Fruit fly (Drosophila melanogaster) whole organism, embryonic: Measurements from ENCODE around the gene CG7430.
A peak's percentile ranks its signal among the peaks of the same experiment; 100 is the strongest.

ENCODE experiments used
- Awh ChIP-seq: fragments of 200-800 bp; sonication (Bioruptor generic); IDR thresholded peaks from 2 replicates; pipeline ENCODE4, ENCODE4 v1.3.6; 2022; ENCODE audit warnings: missing biosample characterization, missing genetic modification characterization
- CG10431 ChIP-seq: fragments of 200-800 bp; sonication (Bioruptor generic); optimal IDR thresholded peaks from 3 replicates; lab custom pipeline; 2018; ENCODE audit warnings: missing biosample characterization, mild to moderate bottlenecking, missing genetic modification characterization
- CG11456 ChIP-seq: fragments of 200-800 bp; sonication (Bioruptor generic); IDR thresholded peaks from 3 replicates; pipeline ENCODE4 v1.3.6; 2022; ENCODE audit warnings: missing biosample characterization, missing genetic modification characterization
- CG12744 ChIP-seq: fragments of 200-800 bp; sonication (Bioruptor generic); optimal IDR thresholded peaks from 2 replicates; lab custom pipeline; 2016; ENCODE audit warnings: missing biosample characterization, missing genetic modification characterization
- CG17385 ChIP-seq: fragments of 200-800 bp; sonication (Bioruptor generic); optimal IDR thresholded peaks from 3 replicates; lab custom pipeline; 2018; ENCODE audit warnings: missing biosample characterization, mild to moderate bottlenecking, missing genetic modification characterization
- CG17568 ChIP-seq: fragments of 200-800 bp; sonication (Bioruptor generic); optimal IDR thresholded peaks from 2 replicates; lab custom pipeline; 2018; ENCODE audit warnings: missing biosample characterization, mild to moderate bottlenecking, missing genetic modification characterization, moderate library complexity
- CG17612 ChIP-seq: fragments of 200-800 bp; sonication (Bioruptor generic); IDR thresholded peaks from 2 replicates; pipeline ENCODE4 v1.3.6; 2022; ENCODE audit warnings: missing biosample characterization, missing genetic modification characterization
- CG1792 ChIP-seq: fragments of 200-800 bp; sonication (Bioruptor generic); optimal IDR thresholded peaks from 2 replicates; lab custom pipeline; 2016; ENCODE audit warnings: missing biosample characterization, missing genetic modification characterization
- CG18599 ChIP-seq: fragments of 200-800 bp; sonication (Bioruptor generic); optimal IDR thresholded peaks from 3 replicates; lab custom pipeline; 2017; ENCODE audit warnings: missing biosample characterization, missing genetic modification characterization, mild to moderate bottlenecking, moderate library complexity, missing genetic modification reagents
- CG2199 ChIP-seq: fragments of 200-800 bp; sonication (Bioruptor generic); IDR thresholded peaks from 3 replicates; pipeline ENCODE4 v1.3.6; 2022; ENCODE audit warnings: missing biosample characterization, missing genetic modification characterization
- CG31365 ChIP-seq: fragments of 200-800 bp; sonication (Bioruptor generic); optimal IDR thresholded peaks from 2 replicates; lab custom pipeline; 2018; ENCODE audit warnings: missing biosample characterization, mild to moderate bottlenecking, missing genetic modification characterization
- CG31441 ChIP-seq: fragments of 200-800 bp; sonication (Bioruptor generic); IDR thresholded peaks from 2 replicates; pipeline ENCODE4 v1.3.6; 2022; ENCODE audit warnings: missing biosample characterization, missing genetic modification characterization
- CG3847 ChIP-seq: fragments of 200-800 bp; sonication (Bioruptor generic); IDR thresholded peaks from 2 replicates; pipeline ENCODE4 v1.3.6; 2022; ENCODE audit warnings: missing biosample characterization, missing genetic modification characterization
- CG6791 ChIP-seq: fragments of 200-800 bp; sonication (Bioruptor generic); IDR thresholded peaks from 3 replicates; pipeline ENCODE4 v1.3.6; 2022; ENCODE audit warnings: missing biosample characterization, missing genetic modification characterization; ENCODE audit not compliant: partially characterized antibody
- CG7963 ChIP-seq: fragments of 200-800 bp; sonication (Bioruptor generic); IDR thresholded peaks from 3 replicates; pipeline ENCODE4 v1.3.6; 2022; ENCODE audit warnings: missing biosample characterization, missing genetic modification characterization; ENCODE audit not compliant: partially characterized antibody
- CG8281 ChIP-seq: fragments of 200-800 bp; sonication (Bioruptor generic); optimal IDR thresholded peaks from 2 replicates; lab custom pipeline; 2018; ENCODE audit warnings: missing biosample characterization, mild to moderate bottlenecking, missing genetic modification characterization, moderate library complexity
- CG8765 ChIP-seq: fragments of 200-800 bp; sonication (Bioruptor generic); IDR thresholded peaks from 2 replicates; pipeline ENCODE4 v1.3.6; 2022; ENCODE audit warnings: missing biosample characterization, missing genetic modification characterization
- CG9215 ChIP-seq: fragments of 200-800 bp; sonication (Bioruptor generic); IDR thresholded peaks from 2 replicates; pipeline ENCODE4 v1.3.6; 2022; ENCODE audit warnings: missing biosample characterization, missing genetic modification characterization
- CG9932 ChIP-seq: fragments of 200-800 bp; sonication (Bioruptor generic); IDR thresholded peaks from 2 replicates; pipeline ENCODE4 v1.3.6; 2022; ENCODE audit warnings: missing biosample characterization, missing genetic modification characterization
- Dip2 ChIP-seq: fragments of 200-800 bp; sonication (Bioruptor generic); IDR thresholded peaks from 2 replicates; pipeline ENCODE4 v1.3.6; 2022; ENCODE audit warnings: missing biosample characterization, missing genetic modification characterization
- E2f1 ChIP-seq: fragments of 200-800 bp; sonication (Bioruptor generic); IDR thresholded peaks from 2 replicates; pipeline ENCODE4 v1.3.6; 2022; ENCODE audit warnings: missing biosample characterization, missing genetic modification characterization
- GATAe ChIP-seq: fragments of 200-800 bp; sonication (Bioruptor generic); conservative IDR thresholded peaks from 2 replicates; pipeline ENCODE4 v1.3.6; 2022; ENCODE audit warnings: missing biosample characterization, missing genetic modification characterization
- H15 ChIP-seq: fragments of 200-800 bp; sonication (Bioruptor generic); IDR thresholded peaks from 3 replicates; pipeline ENCODE4 v1.3.6; 2022; ENCODE audit warnings: missing biosample characterization, missing genetic modification characterization
- Hey ChIP-seq: fragments of 200-800 bp; sonication (Bioruptor generic); optimal IDR thresholded peaks from 3 replicates; lab custom pipeline; 2018; ENCODE audit warnings: missing biosample characterization, mild to moderate bottlenecking, missing genetic modification characterization
- Mes4 ChIP-seq: fragments of 200-800 bp; sonication (Bioruptor generic); optimal IDR thresholded peaks from 2 replicates; lab custom pipeline; 2016; ENCODE audit warnings: missing biosample characterization, missing genetic modification characterization
- NfI ChIP-seq: fragments of 200-800 bp; sonication (Bioruptor generic); optimal IDR thresholded peaks from 3 replicates; lab custom pipeline; 2018; ENCODE audit warnings: missing biosample characterization, mild to moderate bottlenecking, missing genetic modification characterization, moderate library complexity
- Sry-δ ChIP-seq: fragments of 200-800 bp; sonication (Bioruptor generic); optimal IDR thresholded peaks from 2 replicates; lab custom pipeline; 2016; ENCODE audit warnings: missing biosample characterization, missing genetic modification characterization
- caup ChIP-seq: fragments of 200-800 bp; sonication (Bioruptor generic); optimal IDR thresholded peaks from 3 replicates; lab custom pipeline; 2017; ENCODE audit warnings: missing biosample characterization, mild to moderate bottlenecking, missing genetic modification characterization, moderate library complexity; ENCODE audit not compliant: severe bottlenecking
- chinmo ChIP-seq: fragments of 200-800 bp; sonication (Bioruptor generic); IDR thresholded peaks from 4 replicates; pipeline ENCODE4 v1.3.6; 2022; ENCODE audit warnings: missing biosample characterization, missing genetic modification characterization; ENCODE audit not compliant: partially characterized antibody
- chm ChIP-seq: fragments of 200-800 bp; sonication (Bioruptor generic); IDR thresholded peaks from 2 replicates; pipeline ENCODE4 v1.3.6; 2022; ENCODE audit warnings: missing biosample characterization, missing genetic modification characterization
- cwo ChIP-seq: fragments of 200-800 bp; sonication (Bioruptor generic); optimal IDR thresholded peaks from 3 replicates; lab custom pipeline; 2017; ENCODE audit warnings: missing biosample characterization, missing genetic modification characterization, mild to moderate bottlenecking, moderate library complexity, missing genetic modification reagents
- dm ChIP-seq: fragments of 200-800 bp; sonication (Bioruptor generic); optimal IDR thresholded peaks from 3 replicates; lab custom pipeline; 2016; ENCODE audit warnings: missing biosample characterization, missing genetic modification characterization
- exex ChIP-seq: fragments of 200-800 bp; sonication (Bioruptor generic); optimal IDR thresholded peaks from 4 replicates; lab custom pipeline; 2018; ENCODE audit warnings: missing biosample characterization, mild to moderate bottlenecking, missing genetic modification characterization, moderate library complexity
- eyg ChIP-seq: fragments of 200-800 bp; sonication (Bioruptor generic); optimal IDR thresholded peaks from 3 replicates; lab custom pipeline; 2016; ENCODE audit warnings: missing biosample characterization, missing genetic modification characterization
- fd96Cb ChIP-seq: fragments of 200-800 bp; sonication (Bioruptor generic); optimal IDR thresholded peaks from 2 replicates; lab custom pipeline; 2018; ENCODE audit warnings: missing biosample characterization, mild to moderate bottlenecking, missing genetic modification characterization, moderate library complexity
- fru ChIP-seq: fragments of >200 bp; optimal IDR thresholded peaks from 2 replicates; lab custom pipeline; 2017
- fu2 ChIP-seq: fragments of 200-800 bp; sonication (Bioruptor generic); optimal IDR thresholded peaks from 2 replicates; lab custom pipeline; 2016; ENCODE audit warnings: missing biosample characterization, missing genetic modification characterization
- ken ChIP-seq: fragments of 200-800 bp; sonication (Bioruptor generic); IDR thresholded peaks from 3 replicates; pipeline ENCODE4 v1.3.6; 2022; ENCODE audit warnings: missing biosample characterization, missing genetic modification characterization
- lilli ChIP-seq: fragments of 200-800 bp; sonication (Bioruptor generic); optimal IDR thresholded peaks from 3 replicates; lab custom pipeline; 2016; ENCODE audit warnings: missing biosample characterization, missing genetic modification characterization
- lola ChIP-seq, 3 experiments: fragments of >200 bp in 2 of 3; fragments of 200-800 bp in 1 of 3; sonication (Bioruptor generic) in 1 of 3; optimal IDR thresholded peaks; 2 replicates each; lab custom pipeline; 2017 to 2019; ENCODE audit warnings: missing biosample characterization in 3 of 3, missing genetic modification characterization in 3 of 3, mild to moderate bottlenecking in 1 of 3, moderate library complexity in 1 of 3
- odd ChIP-seq: fragments of 200-800 bp; sonication (Bioruptor generic); optimal IDR thresholded peaks from 2 replicates; lab custom pipeline; 2017; ENCODE audit warnings: missing biosample characterization, mild to moderate bottlenecking, missing genetic modification characterization
- pfk ChIP-seq: fragments of 200-800 bp; sonication (Bioruptor generic); optimal IDR thresholded peaks from 2 replicates; lab custom pipeline; 2018; ENCODE audit warnings: missing biosample characterization, mild to moderate bottlenecking, missing genetic modification characterization, moderate library complexity
- pros ChIP-seq: fragments of 200-800 bp; sonication (Bioruptor generic); optimal IDR thresholded peaks from 3 replicates; lab custom pipeline; 2019; ENCODE audit warnings: missing biosample characterization, mild to moderate bottlenecking, missing genetic modification characterization, moderate library complexity
- ranshi ChIP-seq: fragments of 200-800 bp; sonication (Bioruptor generic); IDR thresholded peaks from 2 replicates; pipeline ENCODE4 v1.3.6; 2022; ENCODE audit warnings: missing biosample characterization, missing genetic modification characterization
- schlank ChIP-seq: fragments of 200-800 bp; sonication (Bioruptor generic); optimal IDR thresholded peaks from 2 replicates; lab custom pipeline; 2018; ENCODE audit warnings: missing biosample characterization, mild to moderate bottlenecking, missing genetic modification characterization
- stwl ChIP-seq: fragments of 200-800 bp; sonication (Bioruptor generic); optimal IDR thresholded peaks from 3 replicates; lab custom pipeline; 2018; ENCODE audit warnings: missing biosample characterization, mild to moderate bottlenecking, missing genetic modification characterization, moderate library complexity
- trem ChIP-seq: fragments of 200-800 bp; optimal IDR thresholded peaks from 3 replicates; lab custom pipeline; 2019; ENCODE audit warnings: missing biosample characterization, mild to moderate bottlenecking, missing genetic modification characterization, moderate library complexity
- wek ChIP-seq: fragments of 200-800 bp; sonication (Bioruptor generic); optimal IDR thresholded peaks from 3 replicates; lab custom pipeline; 2018; ENCODE audit warnings: missing biosample characterization, mild to moderate bottlenecking, missing genetic modification characterization, moderate library complexity
- zf30C ChIP-seq: fragments of 200-800 bp; sonication (Bioruptor generic); optimal IDR thresholded peaks from 3 replicates; lab custom pipeline; 2018; ENCODE audit warnings: missing biosample characterization, mild to moderate bottlenecking, missing genetic modification characterization

The CG7430 gene

DNA sequence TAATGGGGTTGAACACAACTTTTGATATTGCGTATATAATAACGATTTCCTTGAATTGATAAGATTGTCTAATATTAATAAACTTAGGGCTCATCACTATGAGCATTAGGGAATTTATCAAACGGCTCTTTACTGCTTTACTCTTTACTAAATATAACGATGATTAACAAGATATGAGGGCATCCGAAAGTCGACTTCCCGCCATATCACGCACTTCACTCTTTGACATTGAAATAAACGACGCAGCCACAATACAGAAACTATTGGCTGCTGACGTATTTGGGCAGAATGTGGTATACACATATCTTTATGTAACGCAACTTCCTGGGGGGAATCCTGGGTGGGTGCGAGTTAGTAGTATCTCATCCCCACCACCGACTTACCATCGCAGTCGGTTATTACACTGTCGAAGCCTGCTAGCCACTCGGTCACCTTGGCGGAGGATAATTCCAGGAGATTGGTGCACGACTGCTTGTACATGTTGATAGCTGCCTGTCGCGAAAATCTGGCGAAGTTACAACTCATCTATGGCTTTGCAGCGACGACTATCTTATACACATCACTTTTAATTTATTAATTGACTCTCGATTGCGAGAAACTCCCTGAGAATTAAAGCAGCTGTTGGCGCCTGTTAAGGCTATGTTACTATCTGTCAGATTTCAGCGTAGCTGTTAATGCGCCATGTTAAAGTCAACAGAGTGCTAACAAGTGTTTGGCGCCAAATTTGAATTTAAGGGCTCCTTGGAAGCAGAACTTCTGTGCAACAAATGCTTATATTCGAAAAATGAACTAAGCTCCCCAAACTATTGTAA lies 3.6 kb upstream of the CG7430 start, which contains the start of gene CG5567 (continued):
- TF ChIP-seq CG6791 (GFP tag; lab: Robert Waterston, UW) = peak; percentile 33; the same call in 1 of the 3 replicates
- TF ChIP-seq pfk (GFP tag; lab: Kevin White, UChicago) = no peak
- peak; percentile 47 for TF ChIP-seq CG18599 (GFP tag; lab: Kevin White, UChicago)
- TF ChIP-seq fu2 (GFP tag; lab: Kevin White, UChicago) = no peak
- TF ChIP-seq lilli (GFP tag; lab: Kevin White, UChicago) = peak; percentile 54
- peak; percentile 52 for TF ChIP-seq exex (tag; lab: Kevin White, UChicago)
- TF ChIP-seq chm = no peak
- no peak for TF ChIP-seq E2f1 (GFP tag; lab: Robert Waterston, UW)
- no peak for TF ChIP-seq NfI (GFP tag; lab: Kevin White, UChicago)
- no peak for TF ChIP-seq trem (tag; lab: Kevin White, UChicago)
- TF ChIP-seq Sry-δ (GFP tag; lab: Kevin White, UChicago) = no peak
- no peak for TF ChIP-seq CG10431
- TF ChIP-seq CG8765 (GFP tag; lab: Robert Waterston, UW) = no peak
- TF ChIP-seq CG9215 (GFP tag; lab: Robert Waterston, UW) = no peak
- TF ChIP-seq dm (GFP tag; lab: Kevin White, UChicago) = no peak
- no peak for TF ChIP-seq lola (GFP tag; optimal IDR thresholded peaks at IDR 0.05; lab: Kevin White, UChicago)
- no peak for TF ChIP-seq wek (GFP tag; lab: Kevin White, UChicago)
- TF ChIP-seq CG12744 (GFP tag; lab: Kevin White, UChicago) = no peak
- TF ChIP-seq pros = no peak
- TF ChIP-seq CG31365 (tag; lab: Kevin White, UChicago) = no peak
- no peak for TF ChIP-seq odd (GFP tag; lab: Kevin White, UChicago)
- no peak for TF ChIP-seq Awh (GFP tag; lab: Robert Waterston, UW)
- peak; percentile 18 for TF ChIP-seq stwl
- TF ChIP-seq Dip2 (GFP tag; lab: Robert Waterston, UW) = no peak
- TF ChIP-seq ranshi (GFP tag; lab: Robert Waterston, UW) = peak; percentile 38; the same call in 1 of the 2 replicates
- TF ChIP-seq CG7963 (GFP tag; lab: Robert Waterston, UW) = no peak
- no peak for TF ChIP-seq GATAe (GFP tag; lab: Robert Waterston, UW)
- no peak for TF ChIP-seq fd96Cb (tag; lab: Kevin White, UChicago)
- no peak for TF ChIP-seq fru
- TF ChIP-seq CG3847 = no peak
- TF ChIP-seq zf30C (GFP tag; lab: Kevin White, UChicago) = no peak
- TF ChIP-seq schlank (tag; lab: Kevin White, UChicago) = no peak
- TF ChIP-seq caup (GFP tag; lab: Kevin White, UChicago) = no peak
- TF ChIP-seq CG8281 = no peak
- TF ChIP-seq eyg (GFP tag; lab: Kevin White, UChicago) = no peak
- no peak for TF ChIP-seq CG2199 (GFP tag; lab: Robert Waterston, UW)
- no peak for TF ChIP-seq CG17612
- no peak for TF ChIP-seq Mes4 (GFP tag; lab: Kevin White, UChicago)
- TF ChIP-seq ken = no peak
- TF ChIP-seq cwo = no peak
- TF ChIP-seq CG1792 (GFP tag; lab: Kevin White, UChicago) = no peak
- 0 out of 4 replicates have a peak, but pooled peaks have one; percentile 51 for TF ChIP-seq chinmo
- TF ChIP-seq CG17568 = no peak
- TF ChIP-seq CG31441 = no peak; the same call in 1 of the 2 replicates
- no peak for TF ChIP-seq CG11456 (GFP tag; lab: Robert Waterston, UW)
- no peak for TF ChIP-seq Hey (tag; lab: Kevin White, UChicago)
- no peak for TF ChIP-seq H15 (GFP tag; lab: Robert Waterston, UW)
- peak; percentile 18 for TF ChIP-seq CG17385 (GFP tag; lab: Kevin White, UChicago)
- no peak for TF ChIP-seq CG9932
